Worm (Caenorhabditis elegans) whole organism, L2 larva: ENCODE results near the gene F41E6.5.

Experiments used
- ama-1 ChIP-seq: fragments of 150-350 bp; optimal IDR thresholded peaks from 2 replicates; lab custom pipeline; 2018; ENCODE audit warnings: inconsistent platforms
- fos-1 ChIP-seq: fragments of 150-350 bp; optimal IDR thresholded peaks from 2 replicates; lab custom pipeline; 2014; ENCODE audit warnings: missing biosample characterization, missing genetic modification characterization
- zag-1 ChIP-seq: fragments of 150-350 bp; optimal IDR thresholded peaks from 2 replicates; lab custom pipeline; 2014; ENCODE audit warnings: missing biosample characterization, missing genetic modification characterization

ce11 chrV:8641266-8641665 is 38.0 kb downstream of the F41E6.5 start, which contains the start of gene F28A12.3:
- TF ChIP-seq fos-1 (tag; lab: Kevin White, UChicago), result no peak
- TF ChIP-seq zag-1 (tag; lab: Kevin White, UChicago), result no peak
- TF ChIP-seq ama-1 (lab: Kevin White, UChicago), result no peak
